Worm (Caenorhabditis elegans) whole organism, L4 larva: ENCODE measurements around the gene nhr-12.

Experiments
- D1046.2 ChIP-seq: fragments of 200-800 bp; sonication (Bioruptor generic); IDR thresholded peaks from 2 replicates; pipeline ENCODE4 v1.3.6; 2022; ENCODE audit warnings: missing genetic modification characterization, missing compliant biosample characterization
- F26F4.8 ChIP-seq: fragments of 200-800 bp; sonication (Bioruptor generic); conservative IDR thresholded peaks from 2 replicates; pipeline ENCODE4 v1.3.6; 2022; ENCODE audit warnings: missing genetic modification characterization, missing compliant biosample characterization
- ces-1 ChIP-seq: fragments of 150-350 bp; sonication (generic microtip); optimal IDR thresholded peaks from 4 replicates; lab custom pipeline; 2014; ENCODE audit warnings: missing biosample characterization, missing genetic modification reagents, missing genetic modification characterization
- mep-1 ChIP-seq: fragments of 150-350 bp; sonication (generic microtip); optimal IDR thresholded peaks from 3 replicates; lab custom pipeline; 2014; ENCODE audit warnings: missing biosample characterization, missing genetic modification characterization
- rbr-2 ChIP-seq: sonication (generic microtip); optimal IDR thresholded peaks from 2 replicates; lab custom pipeline; 2016; ENCODE audit warnings: missing genotype, missing genetic modification characterization, missing compliant biosample characterization
- unc-39 ChIP-seq: sonication (generic microtip); optimal IDR thresholded peaks from 2 replicates; lab custom pipeline; 2017; ENCODE audit warnings: missing biosample characterization, missing genetic modification characterization
- unc-62 ChIP-seq, 3 experiments: fragments of 150-350 bp in 1 of 3; sonication (generic microtip); optimal IDR thresholded peaks in 2 of 3; peaks in 1 of 3; 1 replicate in 1 of 3; 2 replicates in 2 of 3; lab custom pipeline; 2014 to 2017; ENCODE audit warnings: missing biosample characterization in 3 of 3, missing genetic modification characterization in 3 of 3, missing genetic modification reagents in 3 of 3, missing genotype in 1 of 3

DNA sequence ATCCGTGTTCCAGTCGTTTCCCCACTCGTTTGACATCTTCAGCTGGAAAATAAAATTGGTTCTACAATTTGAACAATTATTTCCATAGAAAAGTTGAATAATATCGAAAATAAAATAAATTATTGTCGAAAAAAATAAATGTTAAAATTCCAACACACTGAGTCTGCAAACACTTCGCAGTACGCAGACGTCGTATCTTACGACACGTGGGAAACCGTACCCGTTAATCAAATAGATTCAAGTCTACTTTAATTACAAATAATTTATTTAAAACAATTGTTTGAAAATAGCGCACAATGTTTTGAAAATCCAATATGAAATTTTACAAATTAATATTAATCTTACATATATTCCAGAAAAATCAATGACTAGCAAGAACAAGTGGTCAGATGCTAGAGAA is 29.0 kb downstream of the nhr-12 start, which contains the start of gene yif-1:
- TF ChIP-seq F26F4.8 (GFP tag; lab: Robert Waterston, UW), result no peak
- no peak for TF ChIP-seq rbr-2
- no peak for TF ChIP-seq mep-1
- peak; percentile 15 for TF ChIP-seq ces-1 (GFP tag; lab: Kevin White, UChicago)
- no peak for TF ChIP-seq D1046.2 (GFP tag; lab: Robert Waterston, UW)
- TF ChIP-seq unc-39, result no peak
- no peak for TF ChIP-seq unc-62 (GFP tag; optimal IDR thresholded peaks at IDR 0.05 in 1 of 2; lab: Kevin White, UChicago)
- TF ChIP-seq unc-62 (tag; optimal IDR thresholded peaks at IDR 0.05; lab: Kevin White, UChicago), result no peak
